Worm (Caenorhabditis elegans) whole organism, L1 larva: ENCODE results near the gene Y19D10B.8.

Experiments used
- Y116A8C.19 ChIP-seq: sonication (generic microtip); optimal IDR thresholded peaks from 2 replicates; lab custom pipeline; 2016; ENCODE audit warnings: missing compliant biosample characterization, missing genetic modification characterization, borderline replicate concordance
- aha-1 ChIP-seq: fragments of 150-350 bp; optimal IDR thresholded peaks from 2 replicates; lab custom pipeline; 2014; ENCODE audit warnings: missing biosample characterization, missing genetic modification characterization
- ceh-8 ChIP-seq: fragments of 200-800 bp; sonication (Bioruptor generic); optimal IDR thresholded peaks from 2 replicates; lab custom pipeline; 2018; ENCODE audit warnings: mild to moderate bottlenecking, missing genetic modification characterization, moderate library complexity, missing compliant biosample characterization
- ceh-82 ChIP-seq, 3 experiments: fragments of 150-350 bp in 1 of 3; sonication (generic microtip) in 2 of 3; optimal IDR thresholded peaks; 2 replicates each; lab custom pipeline; 2014 to 2017; ENCODE audit warnings: missing biosample characterization in 3 of 3, missing genetic modification characterization in 3 of 3
- dsc-1 ChIP-seq: sonication (generic microtip); optimal IDR thresholded peaks from 2 replicates; lab custom pipeline; 2016; ENCODE audit warnings: mild to moderate bottlenecking, missing genetic modification characterization, missing compliant biosample characterization
- egl-13 ChIP-seq: sonication (generic microtip); optimal IDR thresholded peaks from 2 replicates; lab custom pipeline; 2016; ENCODE audit warnings: missing genotype, missing genetic modification reagents, missing genetic modification characterization, missing compliant biosample characterization
- fkh-10 ChIP-seq: sonication (generic microtip); optimal IDR thresholded peaks from 2 replicates; lab custom pipeline; 2017; ENCODE audit warnings: missing biosample characterization, missing genetic modification reagents, missing genetic modification characterization
- grh-1 ChIP-seq: fragments of 200-800 bp; sonication (Bioruptor generic); IDR thresholded peaks from 2 replicates; pipeline ENCODE4 v1.3.6; 2022; ENCODE audit warnings: missing genetic modification reagents, missing genetic modification characterization, missing compliant biosample characterization
- hlh-4 ChIP-seq: sonication (generic microtip); optimal IDR thresholded peaks from 2 replicates; lab custom pipeline; 2016; ENCODE audit warnings: mild to moderate bottlenecking, missing genetic modification characterization, missing compliant biosample characterization
- irx-1 ChIP-seq: sonication (generic microtip); optimal IDR thresholded peaks from 2 replicates; lab custom pipeline; 2016; ENCODE audit warnings: missing genetic modification characterization, missing compliant biosample characterization
- isw-1 ChIP-seq: fragments of 200-800 bp; sonication (Bioruptor generic); IDR thresholded peaks from 2 replicates; pipeline ENCODE4 v1.3.6; 2022; ENCODE audit warnings: missing genetic modification characterization, missing compliant biosample characterization
- jun-1 ChIP-seq: fragments of 150-350 bp; optimal IDR thresholded peaks from 2 replicates; lab custom pipeline; 2014; ENCODE audit warnings: missing biosample characterization, missing genetic modification reagents, missing genetic modification characterization
- lin-13 ChIP-seq: fragments of 150-350 bp; optimal IDR thresholded peaks from 2 replicates; lab custom pipeline; 2014; ENCODE audit warnings: missing biosample characterization, missing genetic modification reagents, missing genetic modification characterization
- lin-14 ChIP-seq: fragments of 200-800 bp; sonication (Bioruptor generic); optimal IDR thresholded peaks from 2 replicates; lab custom pipeline; 2018; ENCODE audit warnings: mild to moderate bottlenecking, missing genetic modification characterization, moderate library complexity, missing compliant biosample characterization
- lir-3 ChIP-seq: sonication (generic microtip); optimal IDR thresholded peaks from 2 replicates; lab custom pipeline; 2016; ENCODE audit warnings: mild to moderate bottlenecking, missing genetic modification characterization, moderate library complexity, missing compliant biosample characterization; ENCODE audit not compliant: poor library complexity
- lsy-2 ChIP-seq, 2 experiments: fragments of 150-350 bp; optimal IDR thresholded peaks; 2 replicates each; lab custom pipeline; 2014; ENCODE audit warnings: missing biosample characterization in 2 of 2, missing genetic modification characterization in 2 of 2
- mef-2 ChIP-seq: fragments of 150-350 bp; optimal IDR thresholded peaks from 2 replicates; lab custom pipeline; 2014; ENCODE audit warnings: missing biosample characterization, missing genetic modification characterization
- mep-1 ChIP-seq: fragments of 150-350 bp; optimal IDR thresholded peaks from 2 replicates; lab custom pipeline; 2014; ENCODE audit warnings: missing biosample characterization, missing genetic modification characterization
- nhr-11 ChIP-seq: fragments of 150-350 bp; optimal IDR thresholded peaks from 2 replicates; lab custom pipeline; 2014; ENCODE audit warnings: missing biosample characterization, missing genetic modification characterization
- nhr-19 ChIP-seq: fragments of 200-800 bp; sonication (Bioruptor generic); conservative IDR thresholded peaks from 2 replicates; pipeline ENCODE4 v1.3.6; 2022; ENCODE audit warnings: missing genetic modification characterization, missing compliant biosample characterization
- nhr-237 ChIP-seq: fragments of 150-350 bp; optimal IDR thresholded peaks from 2 replicates; lab custom pipeline; 2014; ENCODE audit warnings: missing biosample characterization, missing genetic modification characterization
- nhr-47 ChIP-seq: sonication (generic microtip); optimal IDR thresholded peaks from 2 replicates; lab custom pipeline; 2016; ENCODE audit warnings: mild to moderate bottlenecking, missing genetic modification characterization, moderate library complexity, missing compliant biosample characterization
- nhr-71 ChIP-seq: sonication (generic microtip); optimal IDR thresholded peaks from 2 replicates; lab custom pipeline; 2016; ENCODE audit warnings: mild to moderate bottlenecking, missing genetic modification characterization, moderate library complexity, missing compliant biosample characterization
- nhr-76 ChIP-seq: sonication (generic microtip); optimal IDR thresholded peaks from 2 replicates; lab custom pipeline; 2017; ENCODE audit warnings: missing biosample characterization, missing genetic modification characterization
- nhr-85 ChIP-seq: sonication (generic microtip); peaks from one replicate; lab custom pipeline; 2016; ENCODE audit warnings: missing genetic modification characterization, inconsistent platforms, missing compliant biosample characterization
- pag-3 ChIP-seq: sonication (generic microtip); optimal IDR thresholded peaks from 2 replicates; lab custom pipeline; 2017; ENCODE audit warnings: missing genetic modification characterization, mild to moderate bottlenecking, missing compliant biosample characterization, antibody characterized with exemption, borderline replicate concordance; ENCODE audit not compliant: insufficient read depth
- pax-3 ChIP-seq: fragments of 200-800 bp; sonication (Bioruptor generic); optimal IDR thresholded peaks from 2 replicates; lab custom pipeline; 2018; ENCODE audit warnings: mild to moderate bottlenecking, missing genetic modification characterization, moderate library complexity, missing compliant biosample characterization
- rnt-1 ChIP-seq: sonication (generic microtip); optimal IDR thresholded peaks from 2 replicates; lab custom pipeline; 2016; ENCODE audit warnings: mild to moderate bottlenecking, missing genetic modification characterization, moderate library complexity, missing compliant biosample characterization
- sox-4 ChIP-seq: sonication (generic microtip); optimal IDR thresholded peaks from 2 replicates; lab custom pipeline; 2016; ENCODE audit warnings: missing genetic modification characterization, missing compliant biosample characterization
- swsn-7 ChIP-seq: sonication (generic microtip); optimal IDR thresholded peaks from 2 replicates; lab custom pipeline; 2016; ENCODE audit warnings: missing genetic modification characterization, missing compliant biosample characterization
- tbx-2 ChIP-seq: sonication (generic microtip); optimal IDR thresholded peaks from 2 replicates; lab custom pipeline; 2016; ENCODE audit warnings: missing genetic modification characterization, missing compliant biosample characterization
- unc-130 ChIP-seq: fragments of 150-350 bp; optimal IDR thresholded peaks from 2 replicates; lab custom pipeline; 2017; ENCODE audit warnings: missing biosample characterization, missing genetic modification characterization, inconsistent platforms
- unc-98 ChIP-seq: fragments of 200-800 bp; sonication (Bioruptor generic); IDR thresholded peaks from 2 replicates; pipeline ENCODE4 v1.3.6; 2022; ENCODE audit warnings: missing genetic modification characterization, missing compliant biosample characterization
- ztf-11 ChIP-seq, 2 experiments: sonication (generic microtip); optimal IDR thresholded peaks; 2 replicates each; lab custom pipeline; 2016 to 2017; ENCODE audit warnings: missing genetic modification characterization in 2 of 2, missing biosample characterization in 1 of 2, missing compliant biosample characterization in 1 of 2

Gene Y19D10B.8

DNA sequence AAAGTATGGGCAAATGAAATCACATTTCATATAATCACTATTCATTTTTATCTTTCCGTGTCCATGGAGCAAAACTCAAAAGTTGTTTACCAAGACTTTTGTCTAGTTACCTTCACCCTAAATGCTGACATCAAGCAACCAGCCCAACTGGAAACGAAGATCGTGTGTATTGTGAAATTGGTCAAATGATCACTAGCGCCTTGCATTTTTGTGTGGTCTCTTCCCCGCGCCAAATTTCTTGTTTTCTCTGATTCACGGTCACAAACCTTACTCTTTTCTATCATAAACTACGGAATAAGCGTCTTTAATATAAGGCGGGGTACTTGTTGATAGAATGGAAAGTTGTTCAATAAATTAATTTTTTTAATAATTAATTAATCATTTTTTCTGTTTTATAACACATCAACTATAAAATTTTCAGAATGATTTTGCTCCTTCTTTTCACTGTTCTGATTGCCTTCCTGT lies 50.6 kb downstream of the Y19D10B.8 start, which contains the start of gene cyp-33C7 (continued):
- TF ChIP-seq mef-2 (tag; lab: Kevin White, UChicago): no peak
- no peak for TF ChIP-seq nhr-47
- TF ChIP-seq mep-1 (tag; lab: Kevin White, UChicago): peak; percentile 19
- TF ChIP-seq egl-13 (tag; lab: Kevin White, UChicago): no peak
- TF ChIP-seq tbx-2 (tag; lab: Kevin White, UChicago): peak; percentile 14
- no peak for TF ChIP-seq aha-1 (tag; lab: Kevin White, UChicago)
- no peak for TF ChIP-seq fkh-10
- no peak for TF ChIP-seq lir-3 (tag; lab: Kevin White, UChicago)
- TF ChIP-seq lsy-2 (tag; optimal IDR thresholded peaks at IDR 0.05; lab: Kevin White, UChicago): peak; percentile 19 to 23
- TF ChIP-seq swsn-7 (tag; lab: Kevin White, UChicago): no peak
- peak; percentile 59 for TF ChIP-seq nhr-71 (tag; lab: Kevin White, UChicago)
- no peak for TF ChIP-seq ceh-8 (GFP tag; lab: Kevin White, UChicago)
- no peak for TF ChIP-seq irx-1
- no peak for TF ChIP-seq sox-4 (tag; lab: Kevin White, UChicago)
- TF ChIP-seq nhr-11 (tag; lab: Kevin White, UChicago): no peak
- TF ChIP-seq nhr-85 (tag; lab: Kevin White, UChicago): no peak
- no peak for TF ChIP-seq nhr-19
- TF ChIP-seq Y116A8C.19 (tag; lab: Kevin White, UChicago): no peak
- no peak for TF ChIP-seq pag-3
- no peak for TF ChIP-seq unc-98 (GFP tag; lab: Robert Waterston, UW)
- no peak for TF ChIP-seq nhr-76 (tag; lab: Kevin White, UChicago)
- TF ChIP-seq rnt-1 (tag; lab: Kevin White, UChicago): no peak
- TF ChIP-seq nhr-237 (tag; lab: Kevin White, UChicago): no peak
- peak; percentile 88 for TF ChIP-seq lin-14 (GFP tag; lab: Kevin White, UChicago)
- no peak for TF ChIP-seq unc-130 (tag; lab: Kevin White, UChicago)
- TF ChIP-seq jun-1 (tag; lab: Kevin White, UChicago): peak; percentile 46
- TF ChIP-seq pax-3 (tag; lab: Kevin White, UChicago): no peak
- TF ChIP-seq isw-1 (GFP tag; lab: Robert Waterston, UW): no peak
- no peak for TF ChIP-seq lin-13 (GFP tag; lab: Kevin White, UChicago)
- no peak for TF ChIP-seq dsc-1 (tag; lab: Kevin White, UChicago)
- TF ChIP-seq hlh-4 (tag; lab: Kevin White, UChicago): no peak
- no peak for TF ChIP-seq grh-1 (GFP tag; lab: Robert Waterston, UW)
- peak in 1 of 3 experiments; percentile 26 for TF ChIP-seq ceh-82 (tag; optimal IDR thresholded peaks at IDR 0.05; lab: Kevin White, UChicago)
- no peak for TF ChIP-seq ztf-11 (tag; optimal IDR thresholded peaks at IDR 0.05; lab: Kevin White, UChicago)

- TF ChIP-seq jun-1 (tag; lab: Kevin White, UChicago): no peak
- TF ChIP-seq, all 84 proteins: peak for 0
Observed at ce11 chrV:2249310-2249709, 51.5 kb downstream of the Y19D10B.8 start, which contains the start of gene cyp-33C6. Gene cyp-33C6 (minus strand): TSS chrV:2249410.
